Fruit fly (Drosophila melanogaster) whole organism, embryonic: ENCODE measurements around the gene hkb.

Experiments
- Abd-B ChIP-seq: fragments of 200-800 bp; sonication (Bioruptor generic); optimal IDR thresholded peaks from 2 replicates; lab custom pipeline; 2018; ENCODE audit warnings: missing biosample characterization, mild to moderate bottlenecking, missing genetic modification characterization, moderate library complexity
- CG10979 ChIP-seq: fragments of 200-800 bp; sonication (Bioruptor generic); optimal IDR thresholded peaks from 2 replicates; lab custom pipeline; 2018; ENCODE audit warnings: missing biosample characterization, mild to moderate bottlenecking, missing genetic modification characterization, moderate library complexity
- CG12155 ChIP-seq: fragments of 200-800 bp; sonication (Bioruptor generic); optimal IDR thresholded peaks from 3 replicates; lab custom pipeline; 2016; ENCODE audit warnings: missing biosample characterization, missing genetic modification characterization
- CG14050 ChIP-seq: fragments of 200-800 bp; sonication (Bioruptor generic); IDR thresholded peaks from 3 replicates; pipeline ENCODE4 v1.3.6; 2022; ENCODE audit warnings: missing biosample characterization, missing genetic modification characterization
- CG14710 ChIP-seq: fragments of 200-800 bp; sonication (Bioruptor generic); optimal IDR thresholded peaks from 3 replicates; lab custom pipeline; 2019; ENCODE audit warnings: missing biosample characterization, mild to moderate bottlenecking, missing genetic modification characterization, moderate library complexity
- CG17186 ChIP-seq: fragments of 200-800 bp; sonication (Bioruptor generic); optimal IDR thresholded peaks from 3 replicates; lab custom pipeline; 2017; ENCODE audit warnings: missing biosample characterization, missing genetic modification reagents, missing genetic modification characterization
- CG2129 ChIP-seq: fragments of 200-800 bp; sonication (Bioruptor generic); IDR thresholded peaks from 2 replicates; pipeline ENCODE4 v1.3.6; 2022; ENCODE audit warnings: missing biosample characterization, missing genetic modification characterization; ENCODE audit not compliant: partially characterized antibody
- CG30431 ChIP-seq: fragments of 200-800 bp; sonication (Bioruptor generic); optimal IDR thresholded peaks from 2 replicates; lab custom pipeline; 2017; ENCODE audit warnings: missing biosample characterization, missing genetic modification characterization
- CG3163 ChIP-seq: fragments of 200-800 bp; sonication (Bioruptor generic); optimal IDR thresholded peaks from 3 replicates; lab custom pipeline; 2016; ENCODE audit warnings: missing biosample characterization, missing genetic modification characterization
- CG3995 ChIP-seq: fragments of 200-800 bp; sonication (Bioruptor generic); optimal IDR thresholded peaks from 3 replicates; lab custom pipeline; 2016; ENCODE audit warnings: missing biosample characterization, missing genetic modification characterization
- CG4424 ChIP-seq: fragments of 200-800 bp; sonication (Bioruptor generic); optimal IDR thresholded peaks from 3 replicates; lab custom pipeline; 2016; ENCODE audit warnings: missing biosample characterization, missing genetic modification characterization
- CG4707 ChIP-seq: fragments of 200-800 bp; sonication (Bioruptor generic); optimal IDR thresholded peaks from 2 replicates; lab custom pipeline; 2018; ENCODE audit warnings: missing biosample characterization, mild to moderate bottlenecking, missing genetic modification characterization, moderate library complexity
- CG5180 ChIP-seq: fragments of 200-800 bp; sonication (Bioruptor generic); optimal IDR thresholded peaks from 3 replicates; lab custom pipeline; 2017; ENCODE audit warnings: missing biosample characterization, missing genetic modification characterization, mild to moderate bottlenecking, moderate library complexity, missing genetic modification reagents
- CG5953 ChIP-seq: fragments of 200-800 bp; sonication (Bioruptor generic); IDR thresholded peaks from 2 replicates; pipeline ENCODE4 v1.3.6; 2022; ENCODE audit warnings: missing biosample characterization, missing genetic modification characterization
- CG6791 ChIP-seq: fragments of 200-800 bp; sonication (Bioruptor generic); IDR thresholded peaks from 3 replicates; pipeline ENCODE4 v1.3.6; 2022; ENCODE audit warnings: missing biosample characterization, missing genetic modification characterization; ENCODE audit not compliant: partially characterized antibody
- CG7987 ChIP-seq: fragments of 200-800 bp; sonication (Bioruptor generic); optimal IDR thresholded peaks from 2 replicates; lab custom pipeline; 2018; ENCODE audit warnings: missing biosample characterization, mild to moderate bottlenecking, missing genetic modification characterization, moderate library complexity
- CG9817 ChIP-seq: fragments of 200-800 bp; sonication (Bioruptor generic); optimal IDR thresholded peaks from 2 replicates; lab custom pipeline; 2018; ENCODE audit warnings: missing biosample characterization, mild to moderate bottlenecking, missing genetic modification characterization, moderate library complexity
- CkIIα-i1 ChIP-seq: fragments of 200-800 bp; sonication (Bioruptor generic); IDR thresholded peaks from 2 replicates; pipeline ENCODE4 v1.3.6; 2022; ENCODE audit warnings: missing biosample characterization, missing genetic modification characterization
- Dll ChIP-seq: fragments of 200-800 bp; sonication (Bioruptor generic); IDR thresholded peaks from 4 replicates; pipeline ENCODE4 v1.3.6; 2022; ENCODE audit warnings: missing biosample characterization, missing genetic modification characterization; ENCODE audit not compliant: partially characterized antibody
- Ets97D ChIP-seq: fragments of 200-800 bp; sonication (Bioruptor generic); optimal IDR thresholded peaks from 3 replicates; lab custom pipeline; 2016; ENCODE audit warnings: missing biosample characterization, missing genetic modification characterization
- HHEX ChIP-seq: fragments of 200-800 bp; sonication (Bioruptor generic); optimal IDR thresholded peaks from 3 replicates; lab custom pipeline; 2017; ENCODE audit warnings: missing biosample characterization, mild to moderate bottlenecking, missing genetic modification characterization, missing genetic modification reagents
- HLH54F ChIP-seq: fragments of 200-800 bp; sonication (Bioruptor generic); optimal IDR thresholded peaks from 3 replicates; lab custom pipeline; 2016; ENCODE audit warnings: missing biosample characterization, missing genetic modification characterization
- HLHmδ ChIP-seq: fragments of 200-800 bp; sonication (Bioruptor generic); optimal IDR thresholded peaks from 2 replicates; lab custom pipeline; 2018; ENCODE audit warnings: missing biosample characterization, mild to moderate bottlenecking, missing genetic modification characterization, moderate library complexity
- HmgD ChIP-seq: fragments of 200-800 bp; sonication (Bioruptor generic); optimal IDR thresholded peaks from 3 replicates; lab custom pipeline; 2016; ENCODE audit warnings: missing biosample characterization, missing genetic modification characterization
- Hr51 ChIP-seq, 2 experiments: fragments of 200-800 bp; sonication (Bioruptor generic); optimal IDR thresholded peaks; 2 replicates in 1 of 2; 3 replicates in 1 of 2; lab custom pipeline; 2016 to 2018; ENCODE audit warnings: missing biosample characterization in 2 of 2, missing genetic modification characterization in 2 of 2, mild to moderate bottlenecking in 1 of 2, moderate library complexity in 1 of 2
- NFAT ChIP-seq: fragments of 200-800 bp; sonication (Bioruptor generic); IDR thresholded peaks from 2 replicates; pipeline ENCODE4 v1.3.6; 2022; ENCODE audit warnings: missing biosample characterization, missing genetic modification characterization
- Sry-β ChIP-seq: fragments of 200-800 bp; sonication (Bioruptor generic); optimal IDR thresholded peaks from 2 replicates; lab custom pipeline; 2018; ENCODE audit warnings: missing biosample characterization, mild to moderate bottlenecking, missing genetic modification characterization, moderate library complexity
- Ssrp ChIP-seq: fragments of 200-800 bp; sonication (Bioruptor generic); optimal IDR thresholded peaks from 2 replicates; lab custom pipeline; 2018; ENCODE audit warnings: missing biosample characterization, mild to moderate bottlenecking, missing genetic modification characterization, moderate library complexity
- Trl ChIP-seq, 3 experiments: fragments of >200 bp in 2 of 3; fragments of 200-800 bp in 1 of 3; sonication (Bioruptor generic) in 1 of 3; optimal IDR thresholded peaks; 2 replicates in 1 of 3; 3 replicates in 2 of 3; lab custom pipeline; 2016 to 2017; ENCODE audit warnings: missing biosample characterization in 1 of 3, missing genetic modification characterization in 1 of 3
- amos ChIP-seq: fragments of 200-800 bp; sonication (Bioruptor generic); IDR thresholded peaks from 2 replicates; pipeline ENCODE4 v1.3.6; 2022; ENCODE audit warnings: missing biosample characterization, missing genetic modification characterization; ENCODE audit not compliant: partially characterized antibody
- ato ChIP-seq: fragments of 200-800 bp; sonication (Bioruptor generic); IDR thresholded peaks from 2 replicates; pipeline ENCODE4 v1.3.6; 2022; ENCODE audit warnings: missing biosample characterization, missing genetic modification characterization; ENCODE audit not compliant: partially characterized antibody
- bbx ChIP-seq: fragments of 200-800 bp; sonication (Bioruptor generic); IDR thresholded peaks from 2 replicates; pipeline ENCODE4 v1.3.6; 2022; ENCODE audit warnings: missing biosample characterization, missing genetic modification characterization; ENCODE audit not compliant: partially characterized antibody
- caup ChIP-seq: fragments of 200-800 bp; sonication (Bioruptor generic); optimal IDR thresholded peaks from 3 replicates; lab custom pipeline; 2017; ENCODE audit warnings: missing biosample characterization, mild to moderate bottlenecking, missing genetic modification characterization, moderate library complexity; ENCODE audit not compliant: severe bottlenecking
- disco-r ChIP-seq: fragments of 200-800 bp; sonication (Bioruptor generic); optimal IDR thresholded peaks from 2 replicates; lab custom pipeline; 2016; ENCODE audit warnings: missing biosample characterization, missing genetic modification characterization
- dysf ChIP-seq: fragments of 200-800 bp; sonication (Bioruptor generic); IDR thresholded peaks from 3 replicates; pipeline ENCODE4 v1.3.6; 2022; ENCODE audit warnings: missing biosample characterization, missing genetic modification characterization
- en ChIP-seq: fragments of 200-800 bp; sonication (Bioruptor generic); optimal IDR thresholded peaks from 2 replicates; lab custom pipeline; 2016; ENCODE audit warnings: missing biosample characterization, missing genetic modification characterization
- gro ChIP-seq: fragments of 200-800 bp; sonication (Bioruptor generic); optimal IDR thresholded peaks from 2 replicates; lab custom pipeline; 2016; ENCODE audit warnings: missing biosample characterization, missing genetic modification characterization
- ham ChIP-seq: fragments of 200-800 bp; sonication (Bioruptor generic); IDR thresholded peaks from 2 replicates; pipeline ENCODE4 v1.3.6; 2022; ENCODE audit warnings: missing biosample characterization, missing genetic modification characterization
- lmd ChIP-seq: fragments of 200-800 bp; sonication (Bioruptor generic); IDR thresholded peaks from 2 replicates; pipeline ENCODE4 v1.3.6; 2022; ENCODE audit warnings: missing biosample characterization, missing genetic modification characterization
- onecut ChIP-seq: fragments of 200-800 bp; sonication (Bioruptor generic); IDR thresholded peaks from 2 replicates; pipeline ENCODE4 v1.3.6; 2022; ENCODE audit warnings: missing biosample characterization, missing genetic modification characterization
- otp ChIP-seq: fragments of 200-800 bp; sonication (Bioruptor generic); IDR thresholded peaks from 3 replicates; pipeline ENCODE4, ENCODE4 v1.3.6; 2022; ENCODE audit warnings: missing biosample characterization, missing genetic modification characterization
- pan ChIP-seq, 4 experiments: fragments of >200 bp in 3 of 4; fragments of 200-800 bp in 1 of 4; sonication (Bioruptor generic) in 1 of 4; optimal IDR thresholded peaks in 3 of 4; IDR thresholded peaks in 1 of 4; 2 replicates each; pipeline versions ENCODE4 v1.3.6 to Lab custom; 2017 to 2022; ENCODE audit warnings: missing biosample characterization in 2 of 4, missing genetic modification characterization in 2 of 4, mixed read lengths in 1 of 4
- sens-2 ChIP-seq: fragments of 200-800 bp; sonication (Bioruptor generic); IDR thresholded peaks from 2 replicates; pipeline ENCODE4 v1.3.6; 2022; ENCODE audit warnings: missing biosample characterization, missing genetic modification characterization
- so ChIP-seq: fragments of 200-800 bp; sonication (Bioruptor generic); IDR thresholded peaks from 3 replicates; pipeline ENCODE4 v1.3.6; 2022; ENCODE audit warnings: missing biosample characterization, missing genetic modification characterization
- ssp ChIP-seq: fragments of 200-800 bp; sonication (Bioruptor generic); IDR thresholded peaks from 2 replicates; pipeline ENCODE4 v1.3.6; 2022; ENCODE audit warnings: missing biosample characterization, missing genetic modification characterization
- wdn ChIP-seq: fragments of 200-800 bp; sonication (Bioruptor generic); IDR thresholded peaks from 2 replicates; pipeline ENCODE4 v1.3.6; 2022; ENCODE audit warnings: missing biosample characterization, missing genetic modification characterization
- wek ChIP-seq: fragments of 200-800 bp; sonication (Bioruptor generic); optimal IDR thresholded peaks from 3 replicates; lab custom pipeline; 2018; ENCODE audit warnings: missing biosample characterization, mild to moderate bottlenecking, missing genetic modification characterization, moderate library complexity

hkb gene

DNA sequence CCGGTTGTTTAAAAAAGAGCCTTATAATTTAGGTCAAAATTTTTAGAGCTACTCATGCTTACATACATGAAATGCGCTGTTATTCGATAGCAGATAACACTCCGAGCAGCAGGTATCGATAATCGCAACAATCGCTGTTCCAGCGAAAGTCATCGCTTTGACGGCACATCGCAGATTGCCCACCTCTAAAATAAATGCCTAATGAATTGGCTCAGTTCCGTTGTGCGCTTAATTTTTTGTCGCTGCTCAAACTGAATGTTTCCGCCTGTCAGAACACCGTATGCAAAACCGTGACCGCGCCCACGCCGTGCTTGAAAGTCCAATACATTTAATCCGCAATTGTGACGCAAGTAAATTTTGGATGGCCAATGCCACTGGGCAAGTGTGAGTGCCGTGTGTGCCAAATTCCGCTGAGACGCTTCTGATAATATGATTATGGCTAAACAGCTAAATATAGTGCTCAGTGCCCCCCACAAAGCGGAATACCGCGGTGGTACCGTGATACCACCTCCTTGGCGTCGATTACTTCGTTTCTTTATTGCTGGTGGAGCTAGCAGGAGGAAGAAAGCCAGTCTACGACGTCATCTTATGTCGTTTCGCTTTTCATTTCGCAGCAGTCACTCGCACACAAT is 26.8 kb downstream of the hkb start, which contains the start of gene CG9795 (continued):
- TF ChIP-seq pan (optimal IDR thresholded peaks at IDR 0.05; lab: Kevin White, UChicago) (no peak), pan (GFP tag; optimal IDR thresholded peaks at IDR 0.05 in 1 of 2, IDR thresholded peaks at IDR 0.05 in 1 of 2) (peak in 1 of 2 experiments; percentile 47), CG7987 (GFP tag; lab: Kevin White, UChicago) (peak; percentile 51), CG6791 (GFP tag; lab: Robert Waterston, UW) (peak; percentile 97), Ets97D (peak; percentile 75), CG17186 (GFP tag; lab: Kevin White, UChicago) (peak; percentile 85), ssp (GFP tag; lab: Robert Waterston, UW) (peak; percentile 41; the same call in 1 of the 2 replicates), caup (GFP tag; lab: Kevin White, UChicago) (peak; percentile 46), bbx (GFP tag; lab: Robert Waterston, UW) (peak; percentile 96), CG10979 (peak; percentile 28), HHEX (GFP tag; lab: Kevin White, UChicago) (peak; percentile 6), en (GFP tag; lab: Kevin White, UChicago) (peak; percentile 17), onecut (no peak), CG12155 (peak; percentile 7), CG4707 (GFP tag; lab: Kevin White, UChicago) (peak; percentile 9), amos (GFP tag; lab: Robert Waterston, UW) (peak; percentile 90), dysf (GFP tag; lab: Robert Waterston, UW) (no peak; the same call in 2 of the 3 replicates), CG3995 (GFP tag; lab: Kevin White, UChicago) (peak; percentile 85), CkIIα-i1 (GFP tag; lab: Robert Waterston, UW) (no peak), ham (GFP tag; lab: Robert Waterston, UW) (no peak), HLHmδ (GFP tag; lab: Kevin White, UChicago) (peak; percentile 36), Trl (optimal IDR thresholded peaks at IDR 0.05; lab: Kevin White, UChicago) (no peak), Trl (GFP tag; optimal IDR thresholded peaks at IDR 0.05; lab: Kevin White, UChicago) (peak; percentile 27), CG5953 (GFP tag; lab: Robert Waterston, UW) (no peak), so (GFP tag; lab: Robert Waterston, UW) (no peak), CG5180 (GFP tag; lab: Kevin White, UChicago) (no peak), disco-r (GFP tag; lab: Kevin White, UChicago) (no peak), NFAT (GFP tag; lab: Robert Waterston, UW) (peak; percentile 37; the same call in 1 of the 2 replicates), Hr51 (GFP tag; optimal IDR thresholded peaks at IDR 0.05; lab: Kevin White, UChicago) (peak in 1 of 2 experiments; percentile 41), sens-2 (GFP tag; lab: Robert Waterston, UW) (no peak), otp (GFP tag; lab: Robert Waterston, UW) (0 out of 3 replicates have a peak, but pooled peaks have one; percentile 56), wdn (no peak), HmgD (GFP tag; lab: Kevin White, UChicago) (peak; percentile 30), CG30431 (GFP tag; lab: Kevin White, UChicago) (no peak), Dll (peak; percentile 86), ato (GFP tag; lab: Robert Waterston, UW) (peak; percentile 93), CG9817 (tag; lab: Kevin White, UChicago) (no peak), Abd-B (no peak), HLH54F (GFP tag; lab: Kevin White, UChicago) (peak; percentile 18), CG14050 (no peak), wek (GFP tag; lab: Kevin White, UChicago) (peak; percentile 41), Ssrp (tag; lab: Kevin White, UChicago) (no peak), CG14710 (peak; percentile 44), CG4424 (GFP tag; lab: Kevin White, UChicago) (peak; percentile 4), lmd (GFP tag; lab: Robert Waterston, UW) (peak; percentile 11; the same call in 1 of the 2 replicates), Sry-β (GFP tag; lab: Kevin White, UChicago) (no peak), CG2129 (GFP tag; lab: Robert Waterston, UW) (peak; percentile 49), gro (peak; percentile 57), CG3163 (peak; percentile 18)
